Fruit fly (Drosophila melanogaster): Measurements from ENCODE around the gene CG9988.

Gene CG9988

DNA sequence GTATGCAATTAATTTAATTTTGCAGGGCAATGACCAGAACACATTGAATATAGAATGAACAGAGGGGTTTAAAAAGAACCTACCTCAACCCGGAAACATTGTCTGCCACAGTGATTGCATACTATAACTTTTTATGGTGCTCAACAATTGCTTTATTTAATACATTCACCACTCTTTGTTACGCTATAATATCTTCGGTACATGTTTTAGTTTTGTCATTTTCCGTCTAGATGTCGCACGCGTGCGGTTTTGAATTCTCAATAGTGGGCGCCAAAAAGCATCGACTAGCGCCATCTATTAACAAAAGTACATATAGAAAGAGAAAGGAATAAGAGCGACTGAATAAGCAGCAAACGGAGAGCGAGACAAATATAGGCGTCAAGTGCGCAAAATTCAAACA lies 35.9 kb downstream of the CG9988 start (continued):
- TF ChIP-seq Doc3 (GFP tag; IDR thresholded peaks at IDR 0.05; ENCODE audit: partially characterized antibody), result no peak
- TF ChIP-seq Bgb (GFP tag; IDR thresholded peaks at IDR 0.05; ENCODE audit: partially characterized antibody), result peak; percentile 61
- peak; percentile 82 for TF ChIP-seq HHEX (GFP tag; optimal IDR thresholded peaks at IDR 0.05)
- TF ChIP-seq lov (optimal IDR thresholded peaks at IDR 0.05), result no peak
- peak; percentile 88 for TF ChIP-seq lov (GFP tag; IDR thresholded peaks at IDR 0.05)
- TF ChIP-seq CG5245 (GFP tag; optimal IDR thresholded peaks at IDR 0.05), result peak; percentile 95
- peak; percentile 99 for TF ChIP-seq Dp (GFP tag; optimal IDR thresholded peaks at IDR 0.05)
- TF ChIP-seq CG11247 (GFP tag; IDR thresholded peaks at IDR 0.05), result peak; percentile 93
- TF ChIP-seq CG2202 (tag; optimal IDR thresholded peaks at IDR 0.05), result peak; percentile 74
- peak; percentile 77 for TF ChIP-seq CG3407 (GFP tag; optimal IDR thresholded peaks at IDR 0.05)
- no peak for TF ChIP-seq lbe (GFP tag; optimal IDR thresholded peaks at IDR 0.05)
- TF ChIP-seq fd96Cb (tag; optimal IDR thresholded peaks at IDR 0.05), result peak; percentile 78
- TF ChIP-seq hb (GFP tag; IDR thresholded peaks at IDR 0.05; ENCODE audit: partially characterized antibody), result no peak
- peak; percentile 38 for TF ChIP-seq CG34376 (GFP tag; optimal IDR thresholded peaks at IDR 0.05)
- no peak for TF ChIP-seq CG34224 (GFP tag; IDR thresholded peaks at IDR 0.05; ENCODE audit: partially characterized antibody)
- peak; percentile 91 for TF ChIP-seq CG9817 (tag; optimal IDR thresholded peaks at IDR 0.05)
- TF ChIP-seq CG2116 (GFP tag; optimal IDR thresholded peaks at IDR 0.05), result peak; percentile 70
- TF ChIP-seq B-H1 (GFP tag; IDR thresholded peaks at IDR 0.05), result peak; percentile 69
- TF ChIP-seq Lpt (GFP tag; optimal IDR thresholded peaks at IDR 0.05), result no peak
- TF ChIP-seq CG10565 (GFP tag; optimal IDR thresholded peaks at IDR 0.05), result peak; percentile 12
- peak; percentile 72 for TF ChIP-seq jing (GFP tag; optimal IDR thresholded peaks at IDR 0.05)
- TF ChIP-seq dimm (GFP tag; IDR thresholded peaks at IDR 0.05), result peak; percentile 47; the same call in 1 of the 2 replicates
- TF ChIP-seq Rfx (GFP tag; IDR thresholded peaks at IDR 0.05), result peak; percentile 95
- TF ChIP-seq Xbp1 (GFP tag; optimal IDR thresholded peaks at IDR 0.05), result peak; percentile 96
- peak; percentile 89 for TF ChIP-seq lilli (GFP tag; optimal IDR thresholded peaks at IDR 0.05)
- no peak for TF ChIP-seq corto (GFP tag; optimal IDR thresholded peaks at IDR 0.05)
- TF ChIP-seq CG2678 (tag; optimal IDR thresholded peaks at IDR 0.05), result peak; percentile 70
- peak; percentile 47 for TF ChIP-seq CG1792 (GFP tag; optimal IDR thresholded peaks at IDR 0.05)
- peak; percentile 61 for TF ChIP-seq CG8388 (GFP tag; optimal IDR thresholded peaks at IDR 0.05)
- TF ChIP-seq CG4360 (GFP tag; IDR thresholded peaks at IDR 0.05), result no peak
- TF ChIP-seq CG2120 (GFP tag; optimal IDR thresholded peaks at IDR 0.05), result peak; percentile 84
- TF ChIP-seq CG32532 (GFP tag; IDR thresholded peaks at IDR 0.05), result peak; percentile 95
- TF ChIP-seq Rx (GFP tag; IDR thresholded peaks at IDR 0.05), result peak; percentile 81
- no peak for TF ChIP-seq CG13123 (GFP tag; optimal IDR thresholded peaks at IDR 0.05)
- peak; percentile 87 for TF ChIP-seq CHES-1-like (GFP tag; optimal IDR thresholded peaks at IDR 0.05)
- peak; percentile 59 for TF ChIP-seq nerfin-1 (tag; optimal IDR thresholded peaks at IDR 0.05)
- no peak for TF ChIP-seq fru (optimal IDR thresholded peaks at IDR 0.05)
- TF ChIP-seq bigmax (GFP tag; optimal IDR thresholded peaks at IDR 0.05), result peak; percentile 44
- peak; percentile 93 for TF ChIP-seq Antp (GFP tag; optimal IDR thresholded peaks at IDR 0.05)
- no peak for TF ChIP-seq cwo (GFP tag; optimal IDR thresholded peaks at IDR 0.05)
- TF ChIP-seq CG7987 (GFP tag; optimal IDR thresholded peaks at IDR 0.05), result peak; percentile 94
- no peak for TF ChIP-seq br (optimal IDR thresholded peaks at IDR 0.05)
- TF ChIP-seq onecut (GFP tag; IDR thresholded peaks at IDR 0.05), result peak; percentile 90
- TF ChIP-seq CG4617 (GFP tag; optimal IDR thresholded peaks at IDR 0.05; ENCODE audit: borderline replicate concordance), result peak; percentile 69
- no peak for TF ChIP-seq Tbp (GFP tag; optimal IDR thresholded peaks at IDR 0.05)
- TF ChIP-seq HmgZ (tag; optimal IDR thresholded peaks at IDR 0.05), result peak; percentile 84
- TF ChIP-seq CG17568 (GFP tag; optimal IDR thresholded peaks at IDR 0.05), result no peak
- TF ChIP-seq row (GFP tag; IDR thresholded peaks at IDR 0.05), result peak; percentile 44; the same call in 2 of the 3 replicates
- peak; percentile 51 for TF ChIP-seq CG13775 (GFP tag; optimal IDR thresholded peaks at IDR 0.05)
- TF ChIP-seq al (GFP tag; IDR thresholded peaks at IDR 0.05), result peak; percentile 37; the same call in 1 of the 2 replicates
- TF ChIP-seq CG14014 (GFP tag; IDR thresholded peaks at IDR 0.05), result peak; percentile 76; the same call in 1 of the 2 replicates

Data from whole organism, embryonic.